Worm (Caenorhabditis elegans): ENCODE measurements around the gene fbxa-42.

- TF ChIP-seq flt-1 (GFP tag; IDR thresholded peaks at IDR 0.05) (no peak), ztf-29 (GFP tag; IDR thresholded peaks at IDR 0.05) (no peak), T22C8.4 (GFP tag; IDR thresholded peaks at IDR 0.05) (no peak), ref-1 (GFP tag; conservative IDR thresholded peaks at IDR 0.05) (no peak), cog-1 (tag; optimal IDR thresholded peaks at IDR 0.05) (no peak), klf-2 (GFP tag; conservative IDR thresholded peaks at IDR 0.05) (no peak), med-1 (GFP tag; optimal IDR thresholded peaks at IDR 0.05; ENCODE audit: insufficient read depth) (no peak), ztf-23 (GFP tag; IDR thresholded peaks at IDR 0.05) (no peak), tab-1 (GFP tag; IDR thresholded peaks at IDR 0.05) (no peak)
Measured at ce11 chrIII:2279457-2279856, 18.2 kb upstream of the fbxa-42 start, which contains the start of gene Y54F10BM.23.

Data from whole organism, midembryonic.